Worm (Caenorhabditis elegans) whole organism, midembryonic: ENCODE results near the gene Y53F4B.10.
"Not testable (repeated sequence)": the region's sequence is repeated elsewhere in the genome, so short reads cannot be mapped to it uniquely, and the experiment has no call there.

ENCODE experiments used
- T22C8.4 ChIP-seq: fragments of 200-800 bp; sonication (Bioruptor generic); IDR thresholded peaks from 2 replicates; pipeline ENCODE4 v1.3.6; 2022; ENCODE audit warnings: missing genetic modification characterization, missing compliant biosample characterization
- cog-1 ChIP-seq: sonication (generic microtip); optimal IDR thresholded peaks from 2 replicates; lab custom pipeline; 2016; ENCODE audit warnings: missing genetic modification characterization, missing compliant biosample characterization
- klf-2 ChIP-seq: fragments of 200-800 bp; sonication (Bioruptor generic); conservative IDR thresholded peaks from 2 replicates; pipeline ENCODE4 v1.3.6; 2022; ENCODE audit warnings: missing genetic modification reagents, missing genetic modification characterization, missing compliant biosample characterization
- med-1 ChIP-seq: sonication (generic microtip); optimal IDR thresholded peaks from 2 replicates; lab custom pipeline; 2017; ENCODE audit warnings: missing genetic modification characterization, mild to moderate bottlenecking, missing compliant biosample characterization, antibody characterized with exemption, missing genetic modification reagents; ENCODE audit not compliant: insufficient read depth
- ref-1 ChIP-seq: fragments of 200-800 bp; sonication (Bioruptor generic); conservative IDR thresholded peaks from 2 replicates; pipeline ENCODE4 v1.3.6; 2022; ENCODE audit warnings: missing genetic modification reagents, missing genetic modification characterization, missing compliant biosample characterization
- tab-1 ChIP-seq: fragments of 200-800 bp; sonication (Bioruptor generic); IDR thresholded peaks from 2 replicates; pipeline ENCODE4 v1.3.6; 2022; ENCODE audit warnings: missing genetic modification characterization, missing compliant biosample characterization
- ztf-23 ChIP-seq: fragments of 200-800 bp; sonication (Bioruptor generic); IDR thresholded peaks from 2 replicates; pipeline ENCODE4 v1.3.6; 2022; ENCODE audit warnings: missing genetic modification reagents, missing genetic modification characterization, missing compliant biosample characterization
- ztf-29 ChIP-seq: fragments of 200-800 bp; sonication (Bioruptor generic); IDR thresholded peaks from 2 replicates; pipeline ENCODE4 v1.3.6; 2022; ENCODE audit warnings: missing genetic modification reagents, missing genetic modification characterization, missing compliant biosample characterization

DNA sequence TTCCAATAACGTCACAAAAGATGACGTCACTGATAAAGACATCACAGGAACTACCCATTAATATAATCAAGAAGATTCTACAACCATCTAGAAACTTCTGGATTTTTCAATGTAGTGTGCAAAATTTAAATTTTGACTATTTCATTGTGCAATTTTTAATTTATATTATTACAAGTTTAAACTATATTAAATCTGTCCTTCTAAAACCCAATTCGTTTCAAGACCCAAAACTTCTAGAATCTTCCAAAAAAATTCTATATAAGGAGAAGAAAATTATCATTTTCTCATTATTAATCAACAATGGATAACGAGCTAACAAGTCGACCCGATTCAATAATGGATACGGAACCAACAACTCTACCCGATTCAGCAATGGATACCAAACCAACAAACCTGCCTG, 10.7 kb downstream of the Y53F4B.10 start, which contains the start of gene Y53F4B.7:
- TF ChIP-seq ref-1 (GFP tag; lab: Robert Waterston, UW); tab-1 (GFP tag; lab: Robert Waterston, UW); cog-1 (tag; lab: Kevin White, UChicago); T22C8.4 (GFP tag; lab: Robert Waterston, UW); ztf-23 (GFP tag; lab: Robert Waterston, UW); med-1; ztf-29 (GFP tag; lab: Robert Waterston, UW); klf-2: not testable (repeated sequence)
